Fruit fly (Drosophila melanogaster): ENCODE results near the gene CG10602.

CG10602 gene

DNA sequence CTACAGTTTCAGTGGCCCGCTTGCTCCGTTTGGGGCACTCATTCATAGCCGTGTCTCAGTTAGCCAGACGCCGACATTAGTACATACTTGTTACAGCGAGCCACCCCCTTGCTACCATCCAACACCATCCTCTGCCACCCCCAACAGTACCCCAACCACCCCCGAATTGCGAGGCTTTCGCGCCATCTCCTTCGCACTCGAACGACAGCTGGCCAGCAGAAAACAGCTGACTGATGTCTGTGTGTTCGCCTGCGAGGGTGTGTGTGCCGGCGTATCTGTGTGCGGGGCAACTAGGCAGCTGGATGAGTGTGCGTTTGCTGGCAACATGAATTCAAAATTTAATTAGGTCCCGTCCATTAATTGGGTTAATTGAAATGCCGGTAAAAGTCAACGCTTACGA lies 23.7 kb upstream of the CG10602 start:
- no peak for TF ChIP-seq CG34367 (tag; optimal IDR thresholded peaks at IDR 0.05)

DNA sequence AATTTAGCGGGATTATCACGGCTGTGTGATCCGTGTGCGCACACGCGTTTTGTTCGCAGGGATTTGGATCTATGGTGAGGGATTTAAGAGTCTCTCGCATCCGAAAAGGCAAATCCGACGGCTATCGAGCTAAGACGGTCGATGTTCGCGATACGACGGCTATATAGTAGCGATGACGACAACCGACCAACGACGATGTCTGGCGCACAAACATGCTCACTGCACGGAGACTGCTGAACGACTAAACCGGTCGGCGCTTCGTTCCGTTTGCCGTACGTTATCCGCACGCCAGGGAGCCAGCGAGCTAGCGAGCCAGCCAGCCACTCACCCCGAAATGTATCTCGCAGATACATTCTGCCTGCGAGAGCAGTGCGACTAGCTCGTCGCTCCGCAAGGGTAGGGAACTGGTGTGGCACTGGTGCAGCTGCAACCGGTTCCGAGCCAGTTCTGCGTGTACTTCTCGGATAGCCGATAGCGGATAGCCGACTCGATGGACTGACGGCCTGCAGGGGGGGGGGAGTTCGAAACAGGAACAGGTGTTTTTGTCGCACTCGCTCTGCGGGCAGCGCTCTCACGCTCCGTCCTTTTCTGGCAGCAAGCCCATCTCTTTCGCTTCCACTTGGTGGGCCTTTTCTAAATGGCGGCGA lies 22.1 kb upstream of the CG10602 start, which contains the start of gene tup:
Gene tup, minus strand, starts transcription at position 248 of the 647 bp plus-strand sequence.
- TF ChIP-seq CG15710 (tag; optimal IDR thresholded peaks at IDR 0.05) (no peak), CG13204 (GFP tag; optimal IDR thresholded peaks at IDR 0.05) (peak; percentile 51), Ets98B (GFP tag; IDR thresholded peaks at IDR 0.05) (no peak), EcR (GFP tag; optimal IDR thresholded peaks at IDR 0.05) (peak; percentile 70), CG14655 (GFP tag; optimal IDR thresholded peaks at IDR 0.05) (no peak), rn (GFP tag; IDR thresholded peaks at IDR 0.05) (no peak), CG17806 (tag; optimal IDR thresholded peaks at IDR 0.05) (no peak), CG4496 (GFP tag; IDR thresholded peaks at IDR 0.05) (peak; percentile 67; the same call in 2 of the 3 replicates), CG34367 (tag; optimal IDR thresholded peaks at IDR 0.05) (no peak), CG8159 (tag; optimal IDR thresholded peaks at IDR 0.05) (no peak), CG9948 (tag; optimal IDR thresholded peaks at IDR 0.05) (no peak), CG10348 (GFP tag; IDR thresholded peaks at IDR 0.05) (no peak), Pif1B (GFP tag; optimal IDR thresholded peaks at IDR 0.05) (no peak), CG8301 (tag; optimal IDR thresholded peaks at IDR 0.05) (no peak), Pif1A (GFP tag; optimal IDR thresholded peaks at IDR 0.05) (peak; percentile 16), CG12605 (GFP tag; IDR thresholded peaks at IDR 0.05) (no peak), CG32121 (GFP tag; IDR thresholded peaks at IDR 0.05) (peak; percentile 33; the same call in 1 of the 2 replicates), Snoo (tag; optimal IDR thresholded peaks at IDR 0.05) (no peak), gl (tag; optimal IDR thresholded peaks at IDR 0.05) (no peak), fd96Ca (GFP tag; IDR thresholded peaks at IDR 0.05) (peak; percentile 28; the same call in 1 of the 3 replicates), D1 (tag; optimal IDR thresholded peaks at IDR 0.05) (peak; percentile 7)

DNA sequence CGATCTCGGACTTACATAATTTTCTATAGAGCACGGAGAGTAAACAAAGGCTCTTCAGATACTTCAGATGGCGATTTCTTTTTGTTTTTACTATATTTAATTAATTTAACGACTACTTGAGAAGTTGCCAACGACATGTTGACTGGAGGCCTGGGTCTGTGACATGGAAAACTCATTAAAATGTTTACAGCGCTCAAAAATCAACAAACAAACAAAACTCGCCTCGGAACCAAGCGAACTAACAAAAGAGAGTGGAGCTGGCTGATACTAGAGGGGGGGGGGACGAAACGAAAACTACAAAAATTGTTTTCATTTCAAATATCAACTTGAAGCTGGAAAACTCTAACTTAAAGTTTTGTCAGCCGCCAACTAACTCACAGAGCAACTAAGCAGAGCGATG lies 19.4 kb upstream of the CG10602 start:
- TF ChIP-seq CG13204 (GFP tag; optimal IDR thresholded peaks at IDR 0.05): no peak
- no peak for TF ChIP-seq Snoo (tag; optimal IDR thresholded peaks at IDR 0.05)
- no peak for TF ChIP-seq CG34367 (tag; optimal IDR thresholded peaks at IDR 0.05)
- no peak for TF ChIP-seq CG8301 (tag; optimal IDR thresholded peaks at IDR 0.05)
- TF ChIP-seq CG15710 (tag; optimal IDR thresholded peaks at IDR 0.05): no peak
- TF ChIP-seq CG8159 (tag; optimal IDR thresholded peaks at IDR 0.05): no peak
- TF ChIP-seq gl (tag; optimal IDR thresholded peaks at IDR 0.05): no peak
- no peak for TF ChIP-seq CG9948 (tag; optimal IDR thresholded peaks at IDR 0.05)
- TF ChIP-seq CG10348 (GFP tag; IDR thresholded peaks at IDR 0.05): no peak
- no peak for TF ChIP-seq fd96Ca (GFP tag; IDR thresholded peaks at IDR 0.05)
- no peak for TF ChIP-seq D1 (tag; optimal IDR thresholded peaks at IDR 0.05)
- no peak for TF ChIP-seq Pif1A (GFP tag; optimal IDR thresholded peaks at IDR 0.05)
- TF ChIP-seq CG32121 (GFP tag; IDR thresholded peaks at IDR 0.05): no peak
- TF ChIP-seq CG17806 (tag; optimal IDR thresholded peaks at IDR 0.05): no peak
- TF ChIP-seq EcR (GFP tag; optimal IDR thresholded peaks at IDR 0.05): no peak
- no peak for TF ChIP-seq CG4496 (GFP tag; IDR thresholded peaks at IDR 0.05)
- TF ChIP-seq CG12605 (GFP tag; IDR thresholded peaks at IDR 0.05): no peak
- no peak for TF ChIP-seq CG14655 (GFP tag; optimal IDR thresholded peaks at IDR 0.05)

DNA sequence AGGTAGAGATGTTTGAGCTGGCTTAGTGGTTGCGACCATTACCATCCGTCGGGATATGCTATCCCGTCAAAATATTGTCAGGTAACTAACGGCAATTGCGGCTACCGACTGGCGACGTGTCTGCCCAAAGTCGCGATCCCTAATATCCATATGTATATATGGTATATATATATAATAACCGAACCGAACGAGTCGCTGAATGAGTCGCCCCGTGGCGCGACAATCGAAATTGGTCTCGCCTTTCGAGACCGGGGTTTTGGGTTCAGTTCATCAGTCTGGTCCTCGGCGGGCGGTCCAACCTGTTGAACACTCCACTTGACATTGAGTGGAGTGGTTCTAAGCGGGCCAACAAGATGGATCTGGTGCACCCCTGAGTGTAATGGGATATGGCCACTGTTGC lies 16.2 kb upstream of the CG10602 start:
- TF ChIP-seq CG8159 (tag; optimal IDR thresholded peaks at IDR 0.05): no peak
- TF ChIP-seq CG32121 (GFP tag; IDR thresholded peaks at IDR 0.05): no peak
- no peak for TF ChIP-seq CG15710 (tag; optimal IDR thresholded peaks at IDR 0.05)
- no peak for TF ChIP-seq fd96Ca (GFP tag; IDR thresholded peaks at IDR 0.05)
- TF ChIP-seq Ets98B (GFP tag; IDR thresholded peaks at IDR 0.05): no peak
- no peak for TF ChIP-seq CG4496 (GFP tag; IDR thresholded peaks at IDR 0.05)
- TF ChIP-seq gl (tag; optimal IDR thresholded peaks at IDR 0.05): no peak
- no peak for TF ChIP-seq CG14655 (GFP tag; optimal IDR thresholded peaks at IDR 0.05)
- no peak for TF ChIP-seq CG34367 (tag; optimal IDR thresholded peaks at IDR 0.05)
- no peak for TF ChIP-seq Pif1B (GFP tag; optimal IDR thresholded peaks at IDR 0.05)
- no peak for TF ChIP-seq Pif1A (GFP tag; optimal IDR thresholded peaks at IDR 0.05)
- no peak for TF ChIP-seq CG13204 (GFP tag; optimal IDR thresholded peaks at IDR 0.05)
- TF ChIP-seq CG8301 (tag; optimal IDR thresholded peaks at IDR 0.05): no peak
- TF ChIP-seq CG17806 (tag; optimal IDR thresholded peaks at IDR 0.05): no peak
- no peak for TF ChIP-seq CG10348 (GFP tag; IDR thresholded peaks at IDR 0.05)
- no peak for TF ChIP-seq CG9948 (tag; optimal IDR thresholded peaks at IDR 0.05)
- TF ChIP-seq rn (GFP tag; IDR thresholded peaks at IDR 0.05): no peak
- TF ChIP-seq D1 (tag; optimal IDR thresholded peaks at IDR 0.05): no peak
- TF ChIP-seq CG12605 (GFP tag; IDR thresholded peaks at IDR 0.05): no peak
- TF ChIP-seq Snoo (tag; optimal IDR thresholded peaks at IDR 0.05): no peak

- TF ChIP-seq CG15710 (tag; optimal IDR thresholded peaks at IDR 0.05): no peak
- peak; percentile 2 for TF ChIP-seq CG34367 (tag; optimal IDR thresholded peaks at IDR 0.05)
Measured at dm6 chr2L:18871822-18872221, 12.8 kb upstream of the CG10602 start.

DNA sequence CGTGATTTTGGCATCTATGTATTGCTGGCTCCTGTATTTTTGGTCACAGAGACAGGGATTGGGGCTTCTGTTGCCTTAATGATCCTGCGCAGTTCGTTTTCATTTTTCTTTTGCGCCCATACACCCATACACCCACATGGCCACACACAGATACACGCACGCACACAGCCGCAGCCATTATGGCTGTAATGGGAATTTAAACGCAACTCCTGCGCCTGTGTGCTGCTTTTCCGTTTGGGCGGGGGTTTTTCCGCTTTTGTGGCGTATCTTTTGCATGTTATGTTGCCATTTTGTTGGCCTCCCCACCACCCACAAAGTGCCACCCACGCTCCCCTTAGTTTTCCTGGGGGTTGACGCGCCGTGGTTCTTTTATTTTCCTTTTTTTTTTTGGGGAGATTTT lies 8.8 kb upstream of the CG10602 start:
- TF ChIP-seq Pif1A (GFP tag; optimal IDR thresholded peaks at IDR 0.05): no peak
- no peak for TF ChIP-seq rn (GFP tag; IDR thresholded peaks at IDR 0.05)
- no peak for TF ChIP-seq CG8159 (tag; optimal IDR thresholded peaks at IDR 0.05)

dm6 chr2L:18866582-18866981 lies 7.5 kb upstream of the CG10602 start:
- TF ChIP-seq CG34367 (tag; optimal IDR thresholded peaks at IDR 0.05): peak; percentile 15
- TF ChIP-seq CG4496 (GFP tag; IDR thresholded peaks at IDR 0.05): peak; percentile 33; the same call in 1 of the 3 replicates
- TF ChIP-seq Snoo (tag; optimal IDR thresholded peaks at IDR 0.05): peak; percentile 20
- no peak for TF ChIP-seq CG8301 (tag; optimal IDR thresholded peaks at IDR 0.05)
- no peak for TF ChIP-seq CG10348 (GFP tag; IDR thresholded peaks at IDR 0.05)
- no peak for TF ChIP-seq CG8159 (tag; optimal IDR thresholded peaks at IDR 0.05)
- 0 out of 2 replicates have a peak, but pooled peaks have one; percentile 11 for TF ChIP-seq Ets98B (GFP tag; IDR thresholded peaks at IDR 0.05)
- TF ChIP-seq CG13204 (GFP tag; optimal IDR thresholded peaks at IDR 0.05): no peak
- TF ChIP-seq gl (tag; optimal IDR thresholded peaks at IDR 0.05): peak; percentile 3

Data from whole organism, pupa.